Worm (Caenorhabditis elegans) whole organism, young adult: Measurements from ENCODE around the gene sdn-1.

Experiments
- B0019.2 ChIP-seq: fragments of 200-800 bp; sonication (Bioruptor generic); conservative IDR thresholded peaks from 2 replicates; pipeline ENCODE4 v1.3.6; 2022; ENCODE audit warnings: missing genetic modification reagents, missing genetic modification characterization, missing compliant biosample characterization
- B0261.1 ChIP-seq: sonication (generic microtip); optimal IDR thresholded peaks from 2 replicates; lab custom pipeline; 2016; ENCODE audit warnings: mild to moderate bottlenecking, missing genetic modification characterization, moderate library complexity, missing compliant biosample characterization
- F10E7.11 ChIP-seq: sonication (generic microtip); optimal IDR thresholded peaks from 2 replicates; lab custom pipeline; 2017; ENCODE audit warnings: mild to moderate bottlenecking, missing genetic modification characterization, moderate library complexity, missing compliant biosample characterization
- F37B4.10 ChIP-seq: fragments of 200-800 bp; sonication (Bioruptor generic); IDR thresholded peaks from 2 replicates; pipeline ENCODE4 v1.3.6; 2022; ENCODE audit warnings: missing genetic modification characterization, missing compliant biosample characterization
- F49E8.2 ChIP-seq: sonication (generic microtip); optimal IDR thresholded peaks from 3 replicates; lab custom pipeline; 2017; ENCODE audit warnings: missing genetic modification characterization, mild to moderate bottlenecking, missing compliant biosample characterization, antibody characterized with exemption, moderate library complexity; ENCODE audit not compliant: insufficient read depth
- F57A8.1 ChIP-seq: fragments of 200-800 bp; sonication (Bioruptor generic); optimal IDR thresholded peaks from 2 replicates; lab custom pipeline; 2018; ENCODE audit warnings: mild to moderate bottlenecking, missing genetic modification characterization, moderate library complexity, missing compliant biosample characterization
- K11D2.4 ChIP-seq: fragments of 200-800 bp; sonication (Bioruptor generic); IDR thresholded peaks from 2 replicates; pipeline ENCODE4 v1.3.6; 2022; ENCODE audit warnings: missing genetic modification reagents, missing genetic modification characterization, missing compliant biosample characterization
- K12H6.12 ChIP-seq: fragments of 200-800 bp; sonication (Bioruptor generic); optimal IDR thresholded peaks from 2 replicates; lab custom pipeline; 2018; ENCODE audit warnings: mild to moderate bottlenecking, missing genetic modification characterization, missing compliant biosample characterization
- T07F8.4 ChIP-seq: sonication (generic microtip); optimal IDR thresholded peaks from 2 replicates; lab custom pipeline; 2016; ENCODE audit warnings: mild to moderate bottlenecking, missing genetic modification characterization, moderate library complexity, missing compliant biosample characterization
- T26A5.8 ChIP-seq: sonication (generic microtip); optimal IDR thresholded peaks from 2 replicates; lab custom pipeline; 2016; ENCODE audit warnings: missing genetic modification characterization, missing compliant biosample characterization
- Y53F4B.3 ChIP-seq: fragments of 200-800 bp; sonication (Bioruptor generic); IDR thresholded peaks from 2 replicates; pipeline ENCODE4 v1.3.6; 2022; ENCODE audit warnings: missing genetic modification reagents, missing genetic modification characterization, missing compliant biosample characterization
- Y53G8AR.9 ChIP-seq: fragments of 200-800 bp; sonication (Bioruptor generic); conservative IDR thresholded peaks from 2 replicates; pipeline ENCODE4 v1.3.6; 2022; ENCODE audit warnings: missing genetic modification reagents, missing genetic modification characterization, missing compliant biosample characterization
- atf-7 ChIP-seq: sonication (generic microtip); optimal IDR thresholded peaks from 2 replicates; lab custom pipeline; 2017; ENCODE audit warnings: mild to moderate bottlenecking, missing genetic modification characterization, missing compliant biosample characterization
- bed-1 ChIP-seq: fragments of 200-800 bp; sonication (Bioruptor generic); IDR thresholded peaks from 2 replicates; pipeline ENCODE4 v1.3.6; 2022; ENCODE audit warnings: missing genetic modification reagents, missing genetic modification characterization, missing compliant biosample characterization
- efl-1 ChIP-seq: fragments of 150-350 bp; optimal IDR thresholded peaks from 2 replicates; lab custom pipeline; 2014; ENCODE audit warnings: missing biosample characterization, missing genetic modification reagents, missing genetic modification characterization
- egl-18 ChIP-seq: fragments of 200-800 bp; sonication (Bioruptor generic); IDR thresholded peaks from 2 replicates; pipeline ENCODE4 v1.3.6; 2022; ENCODE audit warnings: missing genetic modification reagents, missing genetic modification characterization, missing compliant biosample characterization
- ekl-4 ChIP-seq: fragments of 200-800 bp; sonication (Bioruptor generic); IDR thresholded peaks from 2 replicates; pipeline ENCODE4 v1.3.6; 2022; ENCODE audit warnings: missing genetic modification reagents, missing genetic modification characterization, missing compliant biosample characterization
- gei-17 ChIP-seq: fragments of 200-800 bp; sonication (Bioruptor generic); optimal IDR thresholded peaks from 2 replicates; lab custom pipeline; 2018; ENCODE audit warnings: mild to moderate bottlenecking, missing genetic modification characterization, missing compliant biosample characterization
- him-1 ChIP-seq: sonication (generic microtip); optimal IDR thresholded peaks from 2 replicates; lab custom pipeline; 2016; ENCODE audit warnings: missing genotype, missing genetic modification reagents, missing genetic modification characterization, missing compliant biosample characterization
- hsf-1 ChIP-seq: fragments of 200-800 bp; sonication (Bioruptor generic); IDR thresholded peaks from 2 replicates; pipeline ENCODE4 v1.3.6; 2022; ENCODE audit warnings: missing genetic modification reagents, missing genetic modification characterization, missing compliant biosample characterization
- let-607 ChIP-seq, 2 experiments: fragments of 200-800 bp in 1 of 2; sonication (Bioruptor generic) in 1 of 2; sonication (generic microtip) in 1 of 2; optimal IDR thresholded peaks; 2 replicates each; lab custom pipeline; 2016 to 2018; ENCODE audit warnings: mild to moderate bottlenecking in 2 of 2, missing compliant biosample characterization in 2 of 2, missing genetic modification characterization in 2 of 2, moderate library complexity in 2 of 2, missing genotype in 1 of 2
- lin-40 ChIP-seq: sonication (generic microtip); optimal IDR thresholded peaks from 2 replicates; lab custom pipeline; 2016; ENCODE audit warnings: missing genetic modification characterization, mild to moderate bottlenecking, missing compliant biosample characterization, missing genotype, missing genetic modification reagents
- lsy-27 ChIP-seq: sonication (generic microtip); optimal IDR thresholded peaks from 2 replicates; lab custom pipeline; 2017; ENCODE audit warnings: missing genetic modification characterization, mild to moderate bottlenecking, missing compliant biosample characterization, antibody characterized with exemption, missing genotype, borderline replicate concordance; ENCODE audit not compliant: insufficient read depth
- madf-3 ChIP-seq: fragments of 200-800 bp; sonication (Bioruptor generic); IDR thresholded peaks from 2 replicates; pipeline ENCODE4 v1.3.6; 2022; ENCODE audit warnings: missing genetic modification reagents, missing genetic modification characterization, missing compliant biosample characterization
- nhr-27 ChIP-seq: fragments of 200-800 bp; sonication (Bioruptor generic); optimal IDR thresholded peaks from 2 replicates; lab custom pipeline; 2018; ENCODE audit warnings: mild to moderate bottlenecking, missing genetic modification characterization, moderate library complexity, missing compliant biosample characterization
- nhr-80 ChIP-seq: sonication (generic microtip); optimal IDR thresholded peaks from 2 replicates; lab custom pipeline; 2016; ENCODE audit warnings: missing genetic modification characterization, missing compliant biosample characterization
- rec-8 ChIP-seq, 2 experiments: sonication (generic microtip); optimal IDR thresholded peaks; 2 replicates each; lab custom pipeline; 2016; ENCODE audit warnings: mild to moderate bottlenecking in 2 of 2, missing genetic modification characterization in 2 of 2, missing genetic modification reagents in 2 of 2, missing genotype in 2 of 2, missing biosample characterization in 1 of 2, missing compliant biosample characterization in 1 of 2, moderate library complexity in 1 of 2
- repo-1 ChIP-seq: sonication (generic microtip); optimal IDR thresholded peaks from 2 replicates; lab custom pipeline; 2017; ENCODE audit warnings: mild to moderate bottlenecking, missing genetic modification characterization, missing compliant biosample characterization
- snpc-3.4 ChIP-seq: sonication (generic microtip); optimal IDR thresholded peaks from 2 replicates; lab custom pipeline; 2017; ENCODE audit warnings: missing genetic modification characterization, mild to moderate bottlenecking, missing compliant biosample characterization, antibody characterized with exemption, moderate library complexity, missing genotype, missing genetic modification reagents
- sptf-2 ChIP-seq: fragments of 200-800 bp; sonication (Bioruptor generic); optimal IDR thresholded peaks from 2 replicates; lab custom pipeline; 2018; ENCODE audit warnings: mild to moderate bottlenecking, missing genetic modification characterization, missing compliant biosample characterization
- xnd-1 ChIP-seq: sonication (generic microtip); optimal IDR thresholded peaks from 2 replicates; lab custom pipeline; 2016; ENCODE audit warnings: missing genotype, missing genetic modification reagents, missing genetic modification characterization, missing compliant biosample characterization
- zim-3 ChIP-seq: sonication (generic microtip); optimal IDR thresholded peaks from 2 replicates; lab custom pipeline; 2017; ENCODE audit warnings: mild to moderate bottlenecking, missing genetic modification characterization, moderate library complexity, missing compliant biosample characterization

The sdn-1 gene

ce11 chrX:10635608-10636007, 42.5 kb upstream of the sdn-1 start, which contains the start of gene daf-12:
Gene daf-12 (plus strand): TSS chrX:10635908.
- TF ChIP-seq nhr-27, result no peak
- TF ChIP-seq hsf-1 (GFP tag; lab: Robert Waterston, UW), result no peak
- no peak for TF ChIP-seq madf-3
- no peak for TF ChIP-seq egl-18
- TF ChIP-seq K11D2.4 (GFP tag; lab: Robert Waterston, UW), result no peak
- TF ChIP-seq ekl-4 (GFP tag; lab: Robert Waterston, UW), result no peak
- TF ChIP-seq Y53G8AR.9 (GFP tag; lab: Robert Waterston, UW), result no peak
- no peak for TF ChIP-seq rec-8 (tag; optimal IDR thresholded peaks at IDR 0.05; lab: Kevin White, UChicago)
- TF ChIP-seq Y53F4B.3 (GFP tag; lab: Robert Waterston, UW), result no peak
- TF ChIP-seq K12H6.12, result no peak
- TF ChIP-seq let-607 (tag; optimal IDR thresholded peaks at IDR 0.05; lab: Kevin White, UChicago), result no peak
- TF ChIP-seq F37B4.10, result no peak
- no peak for TF ChIP-seq atf-7
- TF ChIP-seq repo-1 (tag; lab: Kevin White, UChicago), result no peak
- no peak for TF ChIP-seq B0019.2 (GFP tag; lab: Robert Waterston, UW)
- no peak for TF ChIP-seq him-1 (tag; lab: Kevin White, UChicago)
- TF ChIP-seq xnd-1 (tag; lab: Kevin White, UChicago), result no peak
- TF ChIP-seq, all 124 proteins: peak for 0

ce11 chrX:10631873-10632272, 38.7 kb upstream of the sdn-1 start:
- no peak for TF ChIP-seq zim-3
- TF ChIP-seq F57A8.1 (GFP tag; lab: Kevin White, UChicago), result no peak
- TF ChIP-seq lsy-27 (tag; lab: Kevin White, UChicago), result no peak
- no peak for TF ChIP-seq repo-1 (tag; lab: Kevin White, UChicago)
- no peak for TF ChIP-seq lin-40 (tag; lab: Kevin White, UChicago)
- peak; percentile 4 for TF ChIP-seq nhr-80 (tag; lab: Kevin White, UChicago)

- no peak for TF ChIP-seq T07F8.4 (tag; lab: Kevin White, UChicago)
- TF ChIP-seq lsy-27 (tag; lab: Kevin White, UChicago), result no peak
- TF ChIP-seq F10E7.11 (tag; lab: Kevin White, UChicago), result no peak
- no peak for TF ChIP-seq repo-1 (tag; lab: Kevin White, UChicago)
- TF ChIP-seq T26A5.8 (tag; lab: Kevin White, UChicago), result no peak
- no peak for TF ChIP-seq sptf-2
- TF ChIP-seq gei-17 (GFP tag; lab: Kevin White, UChicago), result no peak
- no peak for TF ChIP-seq F49E8.2 (tag; lab: Kevin White, UChicago)
Measured at ce11 chrX:10630952-10631351, 37.8 kb upstream of the sdn-1 start.

- TF ChIP-seq bed-1 (GFP tag; lab: Robert Waterston, UW) (no peak), nhr-80 (tag; lab: Kevin White, UChicago) (peak; percentile 57)
Measured at ce11 chrX:10630059-10630791, 37.1 kb upstream of the sdn-1 start.

- no peak for TF ChIP-seq snpc-3.4 (tag; lab: Kevin White, UChicago)
- TF ChIP-seq efl-1 (GFP tag; lab: Kevin White, UChicago), result no peak
- no peak for TF ChIP-seq B0261.1 (tag; lab: Kevin White, UChicago)
Measured at ce11 chrX:10629117-10629516, 36.0 kb upstream of the sdn-1 start.
